Fruit fly (Drosophila melanogaster) whole organism, prepupa: ENCODE results near the gene CG8064.

Source experiments
- CG6854 ChIP-seq: fragments of 200-800 bp; sonication (Bioruptor generic); optimal IDR thresholded peaks from 2 replicates; lab custom pipeline; 2017; ENCODE audit warnings: missing biosample characterization, mild to moderate bottlenecking, missing genetic modification characterization
- Smox ChIP-seq: fragments of 200-800 bp; sonication (Bioruptor generic); optimal IDR thresholded peaks from 3 replicates; lab custom pipeline; 2016; ENCODE audit warnings: missing biosample characterization, missing genetic modification characterization
- topi ChIP-seq: fragments of 200-800 bp; sonication (Bioruptor generic); optimal IDR thresholded peaks from 3 replicates; lab custom pipeline; 2016; ENCODE audit warnings: missing biosample characterization, missing genetic modification characterization

- TF ChIP-seq topi (GFP tag; lab: Kevin White, UChicago) (no peak), CG6854 (no peak), Smox (no peak)
Measured at dm6 chr3R:18246041-18246440, 37.4 kb upstream of the CG8064 start.
